Fruit fly (Drosophila melanogaster) whole organism, embryonic: ENCODE results near the gene CG17470.

Experiments
- Abd-B ChIP-seq: fragments of 200-800 bp; sonication (Bioruptor generic); optimal IDR thresholded peaks from 2 replicates; lab custom pipeline; 2018; ENCODE audit warnings: missing biosample characterization, mild to moderate bottlenecking, missing genetic modification characterization, moderate library complexity
- BEAF-32 ChIP-seq: fragments of 200-800 bp; sonication (Bioruptor generic); optimal IDR thresholded peaks from 3 replicates; lab custom pipeline; 2017; ENCODE audit warnings: missing biosample characterization, missing genetic modification characterization, mild to moderate bottlenecking, moderate library complexity, missing genetic modification reagents
- Bteb2 ChIP-seq: fragments of 200-800 bp; sonication (Bioruptor generic); optimal IDR thresholded peaks from 2 replicates; lab custom pipeline; 2016; ENCODE audit warnings: missing biosample characterization, missing genetic modification characterization
- CG10274 ChIP-seq: fragments of 200-800 bp; sonication (Bioruptor generic); optimal IDR thresholded peaks from 3 replicates; lab custom pipeline; 2017; ENCODE audit warnings: missing biosample characterization, mild to moderate bottlenecking, missing genetic modification characterization
- CG10321 ChIP-seq: fragments of 200-800 bp; sonication (Bioruptor generic); IDR thresholded peaks from 2 replicates; pipeline ENCODE4 v1.3.6; 2022; ENCODE audit warnings: missing biosample characterization, missing genetic modification characterization
- CG10431 ChIP-seq: fragments of 200-800 bp; sonication (Bioruptor generic); optimal IDR thresholded peaks from 3 replicates; lab custom pipeline; 2018; ENCODE audit warnings: missing biosample characterization, mild to moderate bottlenecking, missing genetic modification characterization
- CG11696 ChIP-seq: fragments of 200-800 bp; sonication (Bioruptor generic); IDR thresholded peaks from 2 replicates; pipeline ENCODE4 v1.3.6; 2022; ENCODE audit warnings: missing biosample characterization, missing genetic modification characterization
- CG12769 ChIP-seq: fragments of 200-800 bp; sonication (Bioruptor generic); optimal IDR thresholded peaks from 2 replicates; lab custom pipeline; 2019; ENCODE audit warnings: missing biosample characterization, mild to moderate bottlenecking, missing genetic modification characterization, moderate library complexity
- CG13894 ChIP-seq: fragments of 200-800 bp; sonication (Bioruptor generic); optimal IDR thresholded peaks from 3 replicates; lab custom pipeline; 2018; ENCODE audit warnings: missing biosample characterization, mild to moderate bottlenecking, missing genetic modification characterization, moderate library complexity
- CG15269 ChIP-seq: fragments of 200-800 bp; sonication (Bioruptor generic); optimal IDR thresholded peaks from 2 replicates; lab custom pipeline; 2018; ENCODE audit warnings: missing biosample characterization, mild to moderate bottlenecking, missing genetic modification characterization, moderate library complexity
- CG18764 ChIP-seq: fragments of 200-800 bp; sonication (Bioruptor generic); optimal IDR thresholded peaks from 3 replicates; lab custom pipeline; 2016; ENCODE audit warnings: missing biosample characterization, missing genetic modification characterization
- CG2120 ChIP-seq: fragments of 200-800 bp; sonication (Bioruptor generic); optimal IDR thresholded peaks from 3 replicates; lab custom pipeline; 2016; ENCODE audit warnings: missing biosample characterization, missing genetic modification characterization
- CG2202 ChIP-seq: fragments of 200-800 bp; sonication (Bioruptor generic); optimal IDR thresholded peaks from 2 replicates; lab custom pipeline; 2018; ENCODE audit warnings: missing biosample characterization, mild to moderate bottlenecking, missing genetic modification characterization
- CG2712 ChIP-seq: fragments of 200-800 bp; optimal IDR thresholded peaks from 3 replicates; lab custom pipeline; 2019; ENCODE audit warnings: missing biosample characterization, mild to moderate bottlenecking, missing genetic modification characterization, moderate library complexity
- CG31365 ChIP-seq: fragments of 200-800 bp; sonication (Bioruptor generic); optimal IDR thresholded peaks from 2 replicates; lab custom pipeline; 2018; ENCODE audit warnings: missing biosample characterization, mild to moderate bottlenecking, missing genetic modification characterization
- CG32772 ChIP-seq: fragments of 200-800 bp; sonication (Bioruptor generic); IDR thresholded peaks from 2 replicates; pipeline ENCODE4 v1.3.6; 2022; ENCODE audit warnings: missing biosample characterization, missing genetic modification characterization
- CG34224 ChIP-seq: fragments of 200-800 bp; sonication (Bioruptor generic); IDR thresholded peaks from 3 replicates; pipeline ENCODE4 v1.3.6; 2022; ENCODE audit warnings: missing biosample characterization, missing genetic modification characterization; ENCODE audit not compliant: partially characterized antibody
- CG34376 ChIP-seq: fragments of 200-800 bp; sonication (Bioruptor generic); optimal IDR thresholded peaks from 2 replicates; lab custom pipeline; 2018; ENCODE audit warnings: missing biosample characterization, mild to moderate bottlenecking, missing genetic modification characterization
- CG3847 ChIP-seq: fragments of 200-800 bp; sonication (Bioruptor generic); IDR thresholded peaks from 2 replicates; pipeline ENCODE4 v1.3.6; 2022; ENCODE audit warnings: missing biosample characterization, missing genetic modification characterization
- CG4360 ChIP-seq: fragments of 200-800 bp; sonication (Bioruptor generic); IDR thresholded peaks from 2 replicates; pipeline ENCODE4 v1.3.6; 2022; ENCODE audit warnings: missing biosample characterization, missing genetic modification characterization
- CG4424 ChIP-seq: fragments of 200-800 bp; sonication (Bioruptor generic); optimal IDR thresholded peaks from 3 replicates; lab custom pipeline; 2016; ENCODE audit warnings: missing biosample characterization, missing genetic modification characterization
- CG4730 ChIP-seq: fragments of 200-800 bp; sonication (Bioruptor generic); IDR thresholded peaks from 2 replicates; pipeline ENCODE4 v1.3.6; 2022; ENCODE audit warnings: missing biosample characterization, missing genetic modification characterization
- CG5180 ChIP-seq: fragments of 200-800 bp; sonication (Bioruptor generic); optimal IDR thresholded peaks from 3 replicates; lab custom pipeline; 2017; ENCODE audit warnings: missing biosample characterization, missing genetic modification characterization, mild to moderate bottlenecking, moderate library complexity, missing genetic modification reagents
- CG8478 ChIP-seq: fragments of >200 bp; optimal IDR thresholded peaks from 2 replicates; lab custom pipeline; 2018
- Dp ChIP-seq: fragments of 200-800 bp; sonication (Bioruptor generic); optimal IDR thresholded peaks from 2 replicates; lab custom pipeline; 2018; ENCODE audit warnings: missing biosample characterization, mild to moderate bottlenecking, missing genetic modification characterization, moderate library complexity
- Fer3 ChIP-seq: fragments of 200-800 bp; sonication (Bioruptor generic); optimal IDR thresholded peaks from 2 replicates; lab custom pipeline; 2018; ENCODE audit warnings: missing biosample characterization, mild to moderate bottlenecking, missing genetic modification characterization, moderate library complexity
- HLH3B ChIP-seq: fragments of 200-800 bp; sonication (Bioruptor generic); IDR thresholded peaks from 2 replicates; pipeline ENCODE4 v1.3.6; 2022; ENCODE audit warnings: missing biosample characterization, missing genetic modification characterization
- Hmr ChIP-seq: fragments of 200-800 bp; sonication (Bioruptor generic); optimal IDR thresholded peaks from 3 replicates; lab custom pipeline; 2017; ENCODE audit warnings: mild to moderate bottlenecking, missing biosample characterization, missing genetic modification reagents, missing genetic modification characterization
- Med ChIP-seq: fragments of 200-800 bp; sonication (Bioruptor generic); peaks from one replicate; lab custom pipeline; 2016; ENCODE audit warnings: missing biosample characterization, missing genetic modification characterization, mild to moderate bottlenecking, inconsistent platforms, moderate library complexity
- YL-1 ChIP-seq: fragments of 200-800 bp; sonication (Bioruptor generic); optimal IDR thresholded peaks from 3 replicates; lab custom pipeline; 2017; ENCODE audit warnings: missing biosample characterization, mild to moderate bottlenecking, missing genetic modification characterization
- ase ChIP-seq: fragments of 200-800 bp; sonication (Bioruptor generic); IDR thresholded peaks from 3 replicates; pipeline ENCODE4 v1.3.6; 2022; ENCODE audit warnings: missing biosample characterization, missing genetic modification characterization
- bigmax ChIP-seq: fragments of 200-800 bp; sonication (Bioruptor generic); optimal IDR thresholded peaks from 2 replicates; lab custom pipeline; 2018; ENCODE audit warnings: missing biosample characterization, mild to moderate bottlenecking, missing genetic modification characterization
- chinmo ChIP-seq: fragments of 200-800 bp; sonication (Bioruptor generic); IDR thresholded peaks from 4 replicates; pipeline ENCODE4 v1.3.6; 2022; ENCODE audit warnings: missing biosample characterization, missing genetic modification characterization; ENCODE audit not compliant: partially characterized antibody
- crol ChIP-seq: fragments of 200-800 bp; sonication (Bioruptor generic); IDR thresholded peaks from 2 replicates; pipeline ENCODE4 v1.3.6; 2022; ENCODE audit warnings: missing biosample characterization, missing genetic modification characterization
- cwo ChIP-seq: fragments of 200-800 bp; sonication (Bioruptor generic); optimal IDR thresholded peaks from 3 replicates; lab custom pipeline; 2017; ENCODE audit warnings: missing biosample characterization, missing genetic modification characterization, mild to moderate bottlenecking, moderate library complexity, missing genetic modification reagents
- eve ChIP-seq, 2 experiments: fragments of >200 bp; optimal IDR thresholded peaks; 2 replicates each; lab custom pipeline; 2017; ENCODE audit warnings: missing biosample characterization in 2 of 2, missing genetic modification characterization in 2 of 2
- grn ChIP-seq: fragments of 200-800 bp; sonication (Bioruptor generic); optimal IDR thresholded peaks from 3 replicates; lab custom pipeline; 2017; ENCODE audit warnings: missing biosample characterization, missing genetic modification characterization
- hkb ChIP-seq, 2 experiments: fragments of 200-800 bp in 1 of 2; fragments of >200 bp in 1 of 2; sonication (Bioruptor generic) in 1 of 2; IDR thresholded peaks in 1 of 2; optimal IDR thresholded peaks in 1 of 2; 2 replicates each; pipeline versions ENCODE4 v1.3.6 to Lab custom; 2017 to 2022; ENCODE audit warnings: missing biosample characterization in 1 of 2, missing genetic modification characterization in 1 of 2
- mirr ChIP-seq: fragments of 200-800 bp; sonication (Bioruptor generic); optimal IDR thresholded peaks from 3 replicates; lab custom pipeline; 2018; ENCODE audit warnings: missing biosample characterization, mild to moderate bottlenecking, missing genetic modification characterization
- oc ChIP-seq: fragments of 200-800 bp; sonication (Bioruptor generic); optimal IDR thresholded peaks from 2 replicates; lab custom pipeline; 2018; ENCODE audit warnings: missing biosample characterization, mild to moderate bottlenecking, missing genetic modification characterization, moderate library complexity
- phol ChIP-seq: fragments of 200-800 bp; sonication (Bioruptor generic); optimal IDR thresholded peaks from 3 replicates; lab custom pipeline; 2018; ENCODE audit warnings: missing biosample characterization, mild to moderate bottlenecking, missing genetic modification characterization, moderate library complexity
- sd ChIP-seq: fragments of 200-800 bp; sonication (Bioruptor generic); optimal IDR thresholded peaks from 3 replicates; lab custom pipeline; 2018; ENCODE audit warnings: missing biosample characterization, mild to moderate bottlenecking, missing genetic modification characterization, moderate library complexity
- sens ChIP-seq: fragments of 200-800 bp; sonication (Bioruptor generic); peaks from one replicate; lab custom pipeline; 2016; ENCODE audit warnings: missing biosample characterization, missing genetic modification characterization
- sens-2 ChIP-seq: fragments of 200-800 bp; sonication (Bioruptor generic); IDR thresholded peaks from 2 replicates; pipeline ENCODE4 v1.3.6; 2022; ENCODE audit warnings: missing biosample characterization, missing genetic modification characterization
- so ChIP-seq: fragments of 200-800 bp; sonication (Bioruptor generic); IDR thresholded peaks from 3 replicates; pipeline ENCODE4 v1.3.6; 2022; ENCODE audit warnings: missing biosample characterization, missing genetic modification characterization
- sug ChIP-seq: fragments of 200-800 bp; optimal IDR thresholded peaks from 2 replicates; lab custom pipeline; 2019; ENCODE audit warnings: missing biosample characterization, mild to moderate bottlenecking, missing genetic modification characterization, moderate library complexity
- twi ChIP-seq: fragments of 200-800 bp; optimal IDR thresholded peaks from 2 replicates; lab custom pipeline; 2019; ENCODE audit warnings: missing biosample characterization, mild to moderate bottlenecking, missing genetic modification characterization, moderate library complexity

CG17470 gene

DNA sequence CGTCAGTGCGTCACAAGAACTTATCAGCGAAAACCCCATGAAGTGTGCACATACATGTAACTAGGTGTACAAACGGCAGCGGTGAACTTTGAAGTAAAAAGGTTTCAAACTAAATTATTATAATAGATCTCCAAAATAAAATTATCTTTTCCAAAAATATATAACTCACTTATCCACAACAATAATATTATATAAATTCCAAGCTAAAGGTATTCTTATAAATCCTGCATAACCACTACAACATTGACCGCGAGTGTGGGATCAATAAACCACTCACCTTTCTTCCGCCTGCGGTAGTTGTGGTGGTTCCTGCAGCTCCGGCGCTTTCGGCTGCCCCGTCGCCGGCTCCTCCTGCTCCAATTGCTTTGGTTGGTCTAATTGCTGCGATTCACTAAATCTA is 31.7 kb upstream of the CG17470 start (continued):
- TF ChIP-seq ase (GFP tag; lab: Robert Waterston, UW): no peak
- TF ChIP-seq CG10321 (GFP tag; lab: Robert Waterston, UW): 0 out of 2 replicates have a peak, but pooled peaks have one; percentile 6
- no peak for TF ChIP-seq CG10274 (GFP tag; lab: Kevin White, UChicago)
- TF ChIP-seq sens (GFP tag; lab: Kevin White, UChicago): peak; percentile 54
- TF ChIP-seq CG8478 (lab: Kevin White, UChicago): no peak

dm6 chr2L:20673737-20674461 is 30.9 kb upstream of the CG17470 start:
- peak; percentile 38; the same call in 1 of the 2 replicates for TF ChIP-seq CG11696 (GFP tag; lab: Robert Waterston, UW)
- TF ChIP-seq cwo (GFP tag; lab: Kevin White, UChicago): peak; percentile 63
- no peak for TF ChIP-seq eve (GFP tag; optimal IDR thresholded peaks at IDR 0.05; lab: Kevin White, UChicago)
- no peak for TF ChIP-seq Bteb2 (GFP tag; lab: Kevin White, UChicago)
- no peak for TF ChIP-seq oc (tag; lab: Kevin White, UChicago)
- 0 out of 3 replicates have a peak, but pooled peaks have one; percentile 12 for TF ChIP-seq CG34224 (GFP tag; lab: Robert Waterston, UW)
- TF ChIP-seq HLH3B (GFP tag; lab: Robert Waterston, UW): no peak
- no peak for TF ChIP-seq hkb (optimal IDR thresholded peaks at IDR 0.05; lab: Kevin White, UChicago)
- no peak for TF ChIP-seq hkb (GFP tag; IDR thresholded peaks at IDR 0.05; lab: Robert Waterston, UW)
- TF ChIP-seq sug (tag; lab: Kevin White, UChicago): peak; percentile 86
- TF ChIP-seq chinmo (GFP tag; lab: Robert Waterston, UW): 0 out of 4 replicates have a peak, but pooled peaks have one; percentile 45
- TF ChIP-seq CG2202: no peak
- TF ChIP-seq CG2712 (tag; lab: Kevin White, UChicago): no peak
- no peak for TF ChIP-seq CG10431 (GFP tag; lab: Kevin White, UChicago)
- no peak for TF ChIP-seq Hmr (GFP tag; lab: Kevin White, UChicago)
- TF ChIP-seq CG34376 (GFP tag; lab: Kevin White, UChicago): peak; percentile 71
- TF ChIP-seq Abd-B (GFP tag; lab: Kevin White, UChicago): no peak
- TF ChIP-seq CG4424 (GFP tag; lab: Kevin White, UChicago): no peak
- peak; percentile 29 for TF ChIP-seq grn (GFP tag; lab: Kevin White, UChicago)
- TF ChIP-seq Med: peak; percentile 21
- no peak for TF ChIP-seq bigmax (GFP tag; lab: Kevin White, UChicago)
- peak; percentile 5 for TF ChIP-seq CG5180 (GFP tag; lab: Kevin White, UChicago)
- peak; percentile 26 for TF ChIP-seq BEAF-32
- TF ChIP-seq CG13894 (tag; lab: Kevin White, UChicago): no peak
- peak; percentile 60 for TF ChIP-seq CG4360 (GFP tag; lab: Robert Waterston, UW)
- no peak for TF ChIP-seq twi (tag; lab: Kevin White, UChicago)
- TF ChIP-seq mirr (GFP tag; lab: Kevin White, UChicago): peak; percentile 36
- TF ChIP-seq, all 482 proteins: peak for 12

DNA sequence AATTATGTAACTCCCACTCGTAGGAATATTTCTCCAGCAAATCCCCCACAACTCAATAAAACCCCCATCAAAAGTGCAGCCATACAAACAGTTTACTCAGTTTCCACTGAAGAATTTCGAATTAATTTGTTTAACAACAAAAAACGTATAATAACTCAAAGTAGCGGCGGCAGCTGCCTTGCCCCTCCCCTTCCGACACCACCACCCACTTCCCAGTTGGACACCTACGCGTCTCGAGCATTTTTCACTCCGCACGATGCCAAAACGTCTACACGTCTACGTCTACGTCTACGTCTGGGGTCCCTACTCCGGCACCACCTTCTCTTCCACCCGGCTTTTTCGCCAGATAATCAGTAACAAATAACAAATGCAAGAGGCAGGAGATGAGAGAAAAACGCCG is 28.2 kb upstream of the CG17470 start:
- TF ChIP-seq CG31365 (no peak), CG3847 (GFP tag; lab: Robert Waterston, UW) (no peak), YL-1 (no peak), CG12769 (tag; lab: Kevin White, UChicago) (no peak), grn (GFP tag; lab: Kevin White, UChicago) (no peak), crol (GFP tag; lab: Robert Waterston, UW) (peak; percentile 55), CG18764 (no peak), CG2120 (GFP tag; lab: Kevin White, UChicago) (no peak), sens-2 (GFP tag; lab: Robert Waterston, UW) (no peak), so (GFP tag; lab: Robert Waterston, UW) (no peak), sens (GFP tag; lab: Kevin White, UChicago) (no peak), CG15269 (tag; lab: Kevin White, UChicago) (no peak), CG4730 (GFP tag; lab: Robert Waterston, UW) (no peak), Dp (GFP tag; lab: Kevin White, UChicago) (no peak), phol (tag; lab: Kevin White, UChicago) (no peak), Fer3 (no peak), sd (tag; lab: Kevin White, UChicago) (no peak), CG32772 (no peak)
